Worm (Caenorhabditis elegans) whole organism, L3 larva: ENCODE measurements around the gene F18E9.8.

ENCODE experiments used
- ama-1 ChIP-seq: fragments of 150-350 bp; optimal IDR thresholded peaks from 2 replicates; lab custom pipeline; 2018
- fkh-2 ChIP-seq: fragments of 150-350 bp; optimal IDR thresholded peaks from 2 replicates; lab custom pipeline; 2014; ENCODE audit warnings: missing biosample characterization, missing genetic modification reagents, missing genetic modification characterization
- lin-15B ChIP-seq: fragments of 150-350 bp; optimal IDR thresholded peaks from 2 replicates; lab custom pipeline; 2014; ENCODE audit warnings: missing biosample characterization, missing genetic modification characterization
- skn-1 ChIP-seq: fragments of 150-350 bp; optimal IDR thresholded peaks from 2 replicates; lab custom pipeline; 2014; ENCODE audit warnings: missing biosample characterization, missing genetic modification characterization

- TF ChIP-seq fkh-2 (tag; lab: Kevin White, UChicago) (no peak), lin-15B (tag; lab: Kevin White, UChicago) (no peak), skn-1 (no peak), ama-1 (lab: Kevin White, UChicago) (no peak)
Observed at ce11 chrX:8604160-8604559, 22.8 kb upstream of the F18E9.8 start.
